Fruit fly (Drosophila melanogaster): ENCODE measurements around the gene PPYR1.

The PPYR1 gene

dm6 chrX:15221076-15221475 lies 23.6 kb downstream of the PPYR1 start, which contains the start of gene CG43075:
Gene CG43075, minus strand, starts transcription at chrX:15221176.
- TF ChIP-seq CG10348 (GFP tag; IDR thresholded peaks at IDR 0.05) (no peak), CG32121 (GFP tag; IDR thresholded peaks at IDR 0.05) (no peak), CG9948 (tag; optimal IDR thresholded peaks at IDR 0.05) (no peak), gl (tag; optimal IDR thresholded peaks at IDR 0.05) (no peak), rn (GFP tag; IDR thresholded peaks at IDR 0.05) (no peak), CG17806 (tag; optimal IDR thresholded peaks at IDR 0.05) (no peak), Ets98B (GFP tag; IDR thresholded peaks at IDR 0.05) (no peak), Snoo (tag; optimal IDR thresholded peaks at IDR 0.05) (no peak), Pif1B (GFP tag; optimal IDR thresholded peaks at IDR 0.05) (no peak), EcR (GFP tag; optimal IDR thresholded peaks at IDR 0.05) (no peak), CG34367 (tag; optimal IDR thresholded peaks at IDR 0.05) (no peak)

- TF ChIP-seq CG14655 (GFP tag; optimal IDR thresholded peaks at IDR 0.05) (peak; percentile 2), Pif1A (GFP tag; optimal IDR thresholded peaks at IDR 0.05) (no peak), fd96Ca (GFP tag; IDR thresholded peaks at IDR 0.05) (0 out of 3 replicates have a peak, but pooled peaks have one; percentile 32), CG8159 (tag; optimal IDR thresholded peaks at IDR 0.05) (peak; percentile 19)
Measured at dm6 chrX:15216048-15216447, 28.7 kb downstream of the PPYR1 start.

- TF ChIP-seq CG8301 (tag; optimal IDR thresholded peaks at IDR 0.05), result no peak
Measured at dm6 chrX:15210086-15210485, 34.6 kb downstream of the PPYR1 start, which contains the start of gene CG5662. Gene CG5662, plus strand, starts transcription at chrX:15210386.

- TF ChIP-seq fd96Ca (GFP tag; IDR thresholded peaks at IDR 0.05) (no peak), D1 (tag; optimal IDR thresholded peaks at IDR 0.05) (no peak), Pif1B (GFP tag; optimal IDR thresholded peaks at IDR 0.05) (no peak), CG4496 (GFP tag; IDR thresholded peaks at IDR 0.05) (no peak), CG8159 (tag; optimal IDR thresholded peaks at IDR 0.05) (no peak), CG12605 (GFP tag; IDR thresholded peaks at IDR 0.05) (no peak), EcR (GFP tag; optimal IDR thresholded peaks at IDR 0.05) (no peak), CG10348 (GFP tag; IDR thresholded peaks at IDR 0.05) (no peak), rn (GFP tag; IDR thresholded peaks at IDR 0.05) (no peak), CG9948 (tag; optimal IDR thresholded peaks at IDR 0.05) (no peak), Pif1A (GFP tag; optimal IDR thresholded peaks at IDR 0.05) (no peak), CG8301 (tag; optimal IDR thresholded peaks at IDR 0.05) (no peak), CG15710 (tag; optimal IDR thresholded peaks at IDR 0.05) (no peak), Snoo (tag; optimal IDR thresholded peaks at IDR 0.05) (no peak), CG14655 (GFP tag; optimal IDR thresholded peaks at IDR 0.05) (no peak), CG32121 (GFP tag; IDR thresholded peaks at IDR 0.05) (no peak), Ets98B (GFP tag; IDR thresholded peaks at IDR 0.05) (no peak)
Measured at dm6 chrX:15206536-15206935, 38.2 kb downstream of the PPYR1 start, which contains the start of gene CG32588. Gene CG32588, minus strand, starts transcription at chrX:15206636.

- TF ChIP-seq D1 (tag; optimal IDR thresholded peaks at IDR 0.05) (no peak), Pif1B (GFP tag; optimal IDR thresholded peaks at IDR 0.05) (no peak), rn (GFP tag; IDR thresholded peaks at IDR 0.05) (no peak), CG8159 (tag; optimal IDR thresholded peaks at IDR 0.05) (no peak), Snoo (tag; optimal IDR thresholded peaks at IDR 0.05) (no peak), gl (tag; optimal IDR thresholded peaks at IDR 0.05) (no peak), CG34367 (tag; optimal IDR thresholded peaks at IDR 0.05) (no peak)
Measured at dm6 chrX:15203634-15204033, 41.1 kb downstream of the PPYR1 start.

dm6 chrX:15199845-15200432 lies 44.8 kb downstream of the PPYR1 start:
- TF ChIP-seq CG9948 (tag; optimal IDR thresholded peaks at IDR 0.05) (no peak), CG32121 (GFP tag; IDR thresholded peaks at IDR 0.05) (no peak), CG4496 (GFP tag; IDR thresholded peaks at IDR 0.05) (no peak), CG17806 (tag; optimal IDR thresholded peaks at IDR 0.05) (no peak), Ets98B (GFP tag; IDR thresholded peaks at IDR 0.05) (no peak), D1 (tag; optimal IDR thresholded peaks at IDR 0.05) (no peak), EcR (GFP tag; optimal IDR thresholded peaks at IDR 0.05) (no peak), CG34367 (tag; optimal IDR thresholded peaks at IDR 0.05) (no peak), CG10348 (GFP tag; IDR thresholded peaks at IDR 0.05) (no peak), Pif1A (GFP tag; optimal IDR thresholded peaks at IDR 0.05) (no peak), gl (tag; optimal IDR thresholded peaks at IDR 0.05) (no peak), Pif1B (GFP tag; optimal IDR thresholded peaks at IDR 0.05) (no peak)

All from whole organism, pupa.